Fruit fly (Drosophila melanogaster) whole organism, embryonic: ENCODE measurements around the gene Actn3.

Source experiments
- B-H2 ChIP-seq: fragments of 200-800 bp; sonication (Bioruptor generic); optimal IDR thresholded peaks from 2 replicates; lab custom pipeline; 2018; ENCODE audit warnings: missing biosample characterization, mild to moderate bottlenecking, missing genetic modification characterization
- Bteb2 ChIP-seq: fragments of 200-800 bp; sonication (Bioruptor generic); optimal IDR thresholded peaks from 2 replicates; lab custom pipeline; 2016; ENCODE audit warnings: missing biosample characterization, missing genetic modification characterization
- CG10267 ChIP-seq: fragments of 200-800 bp; sonication (Bioruptor generic); optimal IDR thresholded peaks from 2 replicates; lab custom pipeline; 2018; ENCODE audit warnings: missing biosample characterization, mild to moderate bottlenecking, missing genetic modification characterization, moderate library complexity
- CG13123 ChIP-seq: fragments of 200-800 bp; sonication (Bioruptor generic); optimal IDR thresholded peaks from 2 replicates; lab custom pipeline; 2016; ENCODE audit warnings: missing biosample characterization, missing genetic modification characterization
- CG13424 ChIP-seq: fragments of 200-800 bp; sonication (Bioruptor generic); optimal IDR thresholded peaks from 2 replicates; lab custom pipeline; 2019; ENCODE audit warnings: missing biosample characterization, mild to moderate bottlenecking, missing genetic modification characterization, moderate library complexity
- CG13775 ChIP-seq: fragments of 200-800 bp; sonication (Bioruptor generic); optimal IDR thresholded peaks from 3 replicates; lab custom pipeline; 2017; ENCODE audit warnings: missing biosample characterization, mild to moderate bottlenecking, missing genetic modification characterization
- CG13894 ChIP-seq: fragments of 200-800 bp; sonication (Bioruptor generic); optimal IDR thresholded peaks from 3 replicates; lab custom pipeline; 2018; ENCODE audit warnings: missing biosample characterization, mild to moderate bottlenecking, missing genetic modification characterization, moderate library complexity
- CG1603 ChIP-seq: fragments of 200-800 bp; sonication (Bioruptor generic); optimal IDR thresholded peaks from 2 replicates; lab custom pipeline; 2019; ENCODE audit warnings: missing biosample characterization, mild to moderate bottlenecking, missing genetic modification characterization, moderate library complexity
- CG1832 ChIP-seq: fragments of 200-800 bp; sonication (Bioruptor generic); optimal IDR thresholded peaks from 2 replicates; lab custom pipeline; 2017; ENCODE audit warnings: missing biosample characterization, mild to moderate bottlenecking, missing genetic modification characterization, inconsistent platforms
- CG2120 ChIP-seq: fragments of 200-800 bp; sonication (Bioruptor generic); optimal IDR thresholded peaks from 3 replicates; lab custom pipeline; 2016; ENCODE audit warnings: missing biosample characterization, missing genetic modification characterization
- CG31365 ChIP-seq: fragments of 200-800 bp; sonication (Bioruptor generic); optimal IDR thresholded peaks from 2 replicates; lab custom pipeline; 2018; ENCODE audit warnings: missing biosample characterization, mild to moderate bottlenecking, missing genetic modification characterization
- CG31441 ChIP-seq: fragments of 200-800 bp; sonication (Bioruptor generic); IDR thresholded peaks from 2 replicates; pipeline ENCODE4 v1.3.6; 2022; ENCODE audit warnings: missing biosample characterization, missing genetic modification characterization
- CG3163 ChIP-seq: fragments of 200-800 bp; sonication (Bioruptor generic); optimal IDR thresholded peaks from 3 replicates; lab custom pipeline; 2016; ENCODE audit warnings: missing biosample characterization, missing genetic modification characterization
- CG3281 ChIP-seq: fragments of 200-800 bp; sonication (Bioruptor generic); optimal IDR thresholded peaks from 3 replicates; lab custom pipeline; 2017; ENCODE audit warnings: missing biosample characterization, mild to moderate bottlenecking, missing genetic modification characterization
- CG34422 ChIP-seq: fragments of 200-800 bp; sonication (Bioruptor generic); IDR thresholded peaks from 3 replicates; pipeline ENCODE4 v1.3.6; 2022; ENCODE audit warnings: missing biosample characterization, missing genetic modification characterization
- CG3726 ChIP-seq: fragments of 200-800 bp; sonication (Bioruptor generic); IDR thresholded peaks from 3 replicates; pipeline ENCODE4, ENCODE4 v1.3.6; 2022; ENCODE audit warnings: missing biosample characterization, missing genetic modification characterization
- CG3847 ChIP-seq: fragments of 200-800 bp; sonication (Bioruptor generic); IDR thresholded peaks from 2 replicates; pipeline ENCODE4 v1.3.6; 2022; ENCODE audit warnings: missing biosample characterization, missing genetic modification characterization
- CG4360 ChIP-seq: fragments of 200-800 bp; sonication (Bioruptor generic); IDR thresholded peaks from 2 replicates; pipeline ENCODE4 v1.3.6; 2022; ENCODE audit warnings: missing biosample characterization, missing genetic modification characterization
- CG4424 ChIP-seq: fragments of 200-800 bp; sonication (Bioruptor generic); optimal IDR thresholded peaks from 3 replicates; lab custom pipeline; 2016; ENCODE audit warnings: missing biosample characterization, missing genetic modification characterization
- CG5245 ChIP-seq: fragments of 200-800 bp; sonication (Bioruptor generic); optimal IDR thresholded peaks from 3 replicates; lab custom pipeline; 2016; ENCODE audit warnings: missing biosample characterization, missing genetic modification characterization
- CG6689 ChIP-seq: fragments of 200-800 bp; sonication (Bioruptor generic); IDR thresholded peaks from 2 replicates; pipeline ENCODE4 v1.3.6; 2022; ENCODE audit warnings: missing biosample characterization, missing genetic modification characterization
- CG7786 ChIP-seq: fragments of 200-800 bp; sonication (Bioruptor generic); optimal IDR thresholded peaks from 2 replicates; lab custom pipeline; 2016; ENCODE audit warnings: missing biosample characterization, missing genetic modification characterization
- CG8359 ChIP-seq: fragments of 200-800 bp; sonication (Bioruptor generic); optimal IDR thresholded peaks from 2 replicates; lab custom pipeline; 2017; ENCODE audit warnings: missing biosample characterization, mild to moderate bottlenecking, missing genetic modification characterization, borderline replicate concordance
- CG9609 ChIP-seq: fragments of 200-800 bp; sonication (Bioruptor generic); optimal IDR thresholded peaks from 3 replicates; lab custom pipeline; 2016; ENCODE audit warnings: missing biosample characterization, missing genetic modification characterization
- CHES-1-like ChIP-seq: fragments of 200-800 bp; sonication (Bioruptor generic); optimal IDR thresholded peaks from 2 replicates; lab custom pipeline; 2016; ENCODE audit warnings: missing biosample characterization, missing genetic modification characterization
- CTCF ChIP-seq: fragments of 200-800 bp; sonication (Bioruptor generic); optimal IDR thresholded peaks from 2 replicates; lab custom pipeline; 2017; ENCODE audit warnings: missing biosample characterization, mild to moderate bottlenecking, missing genetic modification characterization, moderate library complexity
- D19B ChIP-seq: fragments of 200-800 bp; sonication (Bioruptor generic); optimal IDR thresholded peaks from 2 replicates; lab custom pipeline; 2017; ENCODE audit warnings: missing biosample characterization, mild to moderate bottlenecking, missing genetic modification characterization
- Dip2 ChIP-seq: fragments of 200-800 bp; sonication (Bioruptor generic); IDR thresholded peaks from 2 replicates; pipeline ENCODE4 v1.3.6; 2022; ENCODE audit warnings: missing biosample characterization, missing genetic modification characterization
- Dll ChIP-seq: fragments of 200-800 bp; sonication (Bioruptor generic); IDR thresholded peaks from 4 replicates; pipeline ENCODE4 v1.3.6; 2022; ENCODE audit warnings: missing biosample characterization, missing genetic modification characterization; ENCODE audit not compliant: partially characterized antibody
- Dref ChIP-seq: fragments of 200-800 bp; sonication (Bioruptor generic); IDR thresholded peaks from 2 replicates; pipeline ENCODE4 v1.3.6; 2022; ENCODE audit warnings: missing biosample characterization, missing genetic modification characterization
- E2f1 ChIP-seq: fragments of 200-800 bp; sonication (Bioruptor generic); IDR thresholded peaks from 2 replicates; pipeline ENCODE4 v1.3.6; 2022; ENCODE audit warnings: missing biosample characterization, missing genetic modification characterization
- Hand ChIP-seq: fragments of 200-800 bp; sonication (Bioruptor generic); optimal IDR thresholded peaks from 2 replicates; lab custom pipeline; 2017; ENCODE audit warnings: mild to moderate bottlenecking, missing biosample characterization, missing genetic modification reagents, missing genetic modification characterization
- Hr3 ChIP-seq: fragments of 200-800 bp; sonication (Bioruptor generic); optimal IDR thresholded peaks from 3 replicates; lab custom pipeline; 2016; ENCODE audit warnings: missing biosample characterization, missing genetic modification characterization
- Mes4 ChIP-seq: fragments of 200-800 bp; sonication (Bioruptor generic); optimal IDR thresholded peaks from 2 replicates; lab custom pipeline; 2016; ENCODE audit warnings: missing biosample characterization, missing genetic modification characterization
- Myb ChIP-seq: fragments of 200-800 bp; sonication (Bioruptor generic); optimal IDR thresholded peaks from 2 replicates; lab custom pipeline; 2016; ENCODE audit warnings: missing biosample characterization, missing genetic modification characterization
- Stat92E ChIP-seq, 3 experiments: fragments of >200 bp in 2 of 3; fragments of 200-800 bp in 1 of 3; sonication (Bioruptor generic) in 1 of 3; optimal IDR thresholded peaks; 2 replicates each; lab custom pipeline; 2017 to 2019; ENCODE audit warnings: missing biosample characterization in 3 of 3, missing genetic modification characterization in 3 of 3, mild to moderate bottlenecking in 1 of 3, moderate library complexity in 1 of 3
- Tbp ChIP-seq: fragments of >200 bp; optimal IDR thresholded peaks from 2 replicates; lab custom pipeline; 2018; ENCODE audit warnings: missing biosample characterization, missing genetic modification characterization
- abd-A ChIP-seq: fragments of 200-800 bp; sonication (Bioruptor generic); optimal IDR thresholded peaks from 3 replicates; lab custom pipeline; 2019; ENCODE audit warnings: missing biosample characterization, mild to moderate bottlenecking, missing genetic modification characterization, moderate library complexity
- ara ChIP-seq: fragments of 200-800 bp; sonication (Bioruptor generic); IDR thresholded peaks from 2 replicates; pipeline ENCODE4 v1.3.6; 2022; ENCODE audit warnings: missing biosample characterization, missing genetic modification characterization
- br ChIP-seq: fragments of >200 bp; optimal IDR thresholded peaks from 2 replicates; lab custom pipeline; 2017
- da ChIP-seq: fragments of 200-800 bp; sonication (Bioruptor generic); optimal IDR thresholded peaks from 2 replicates; lab custom pipeline; 2016; ENCODE audit warnings: missing biosample characterization, missing genetic modification characterization
- dan ChIP-seq: fragments of 200-800 bp; sonication (Bioruptor generic); IDR thresholded peaks from 2 replicates; pipeline ENCODE4 v1.3.6; 2022; ENCODE audit warnings: missing biosample characterization, missing genetic modification characterization
- exex ChIP-seq: fragments of 200-800 bp; sonication (Bioruptor generic); optimal IDR thresholded peaks from 4 replicates; lab custom pipeline; 2018; ENCODE audit warnings: missing biosample characterization, mild to moderate bottlenecking, missing genetic modification characterization, moderate library complexity
- fd3F ChIP-seq: fragments of 200-800 bp; sonication (Bioruptor generic); optimal IDR thresholded peaks from 2 replicates; lab custom pipeline; 2018; ENCODE audit warnings: missing biosample characterization, mild to moderate bottlenecking, missing genetic modification characterization, moderate library complexity
- fd96Cb ChIP-seq: fragments of 200-800 bp; sonication (Bioruptor generic); optimal IDR thresholded peaks from 2 replicates; lab custom pipeline; 2018; ENCODE audit warnings: missing biosample characterization, mild to moderate bottlenecking, missing genetic modification characterization, moderate library complexity
- insv ChIP-seq, 2 experiments: fragments of 200-800 bp; sonication (Bioruptor generic); optimal IDR thresholded peaks; 3 replicates each; lab custom pipeline; 2016 to 2018; ENCODE audit warnings: missing biosample characterization in 2 of 2, missing genetic modification characterization in 2 of 2
- kah ChIP-seq: fragments of 200-800 bp; sonication (Bioruptor generic); optimal IDR thresholded peaks from 2 replicates; lab custom pipeline; 2018; ENCODE audit warnings: missing biosample characterization, mild to moderate bottlenecking, missing genetic modification characterization
- peb ChIP-seq: fragments of 200-800 bp; sonication (Bioruptor generic); IDR thresholded peaks from 2 replicates; pipeline ENCODE4 v1.3.6; 2022; ENCODE audit warnings: missing biosample characterization, missing genetic modification characterization
- pzg ChIP-seq: fragments of 200-800 bp; sonication (Bioruptor generic); optimal IDR thresholded peaks from 3 replicates; lab custom pipeline; 2018; ENCODE audit warnings: missing biosample characterization, mild to moderate bottlenecking, missing genetic modification characterization, moderate library complexity
- tin ChIP-seq: fragments of 200-800 bp; sonication (Bioruptor generic); optimal IDR thresholded peaks from 3 replicates; lab custom pipeline; 2016; ENCODE audit warnings: missing biosample characterization, missing genetic modification characterization
- usp ChIP-seq: fragments of >200 bp; optimal IDR thresholded peaks from 2 replicates; lab custom pipeline; 2017; ENCODE audit warnings: missing biosample characterization, missing genetic modification characterization

Actn3 gene

DNA sequence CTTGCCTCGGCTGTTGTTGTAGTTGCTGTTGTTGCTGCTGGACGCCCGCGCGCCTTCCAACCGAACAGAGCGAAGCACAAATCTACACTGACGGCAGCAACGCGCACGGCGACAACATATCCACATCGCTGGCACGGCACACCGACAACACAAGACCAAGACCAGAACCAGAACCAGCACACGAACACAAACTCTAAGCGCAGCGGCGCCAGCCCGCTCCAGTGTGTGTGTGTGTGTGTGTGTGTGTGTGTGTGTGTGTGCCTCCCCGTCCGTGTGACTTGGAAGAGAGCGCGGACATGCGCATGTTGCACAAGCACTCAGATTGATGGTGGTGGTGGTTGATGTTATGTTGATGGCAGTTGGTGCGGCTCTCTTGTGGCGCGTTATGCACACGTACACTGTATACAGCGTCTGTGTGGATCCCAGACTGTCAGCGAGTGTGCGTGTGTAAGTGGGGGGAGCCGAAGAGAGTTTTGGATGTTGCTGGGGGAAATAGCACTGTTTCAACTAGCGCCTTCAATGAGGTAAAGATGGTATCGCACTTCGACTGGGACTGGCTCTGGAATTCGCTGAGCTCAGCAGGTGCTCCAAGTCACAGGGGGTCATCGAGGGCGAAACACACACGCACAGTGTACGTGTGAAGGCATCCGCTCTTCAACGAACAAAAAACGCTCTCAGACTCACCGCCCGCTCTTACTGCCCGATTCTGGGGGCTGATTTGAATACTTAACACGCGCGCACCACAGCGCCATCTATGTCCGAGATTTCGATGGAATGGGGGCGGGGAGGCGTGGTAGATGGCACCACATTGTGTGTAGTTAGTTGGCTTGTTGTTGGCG, 43.2 kb downstream of the Actn3 start (continued):
- TF ChIP-seq br (lab: Kevin White, UChicago): no peak
- TF ChIP-seq usp (GFP tag; lab: Kevin White, UChicago): no peak
- no peak for TF ChIP-seq CG1832 (GFP tag; lab: Kevin White, UChicago)
- TF ChIP-seq CG1603 (tag; lab: Kevin White, UChicago): no peak
- TF ChIP-seq CG13424 (tag; lab: Kevin White, UChicago): no peak
- TF ChIP-seq CG4360 (GFP tag; lab: Robert Waterston, UW): peak; percentile 93
- TF ChIP-seq CG10267: no peak
- no peak for TF ChIP-seq exex
- no peak for TF ChIP-seq fd3F (GFP tag; lab: Kevin White, UChicago)
- TF ChIP-seq CG13123 (GFP tag; lab: Kevin White, UChicago): no peak
- no peak for TF ChIP-seq CG2120 (GFP tag; lab: Kevin White, UChicago)
- no peak for TF ChIP-seq pzg (GFP tag; lab: Kevin White, UChicago)
- TF ChIP-seq B-H2 (GFP tag; lab: Kevin White, UChicago): no peak
- TF ChIP-seq E2f1: no peak
- no peak for TF ChIP-seq CG9609 (GFP tag; lab: Kevin White, UChicago)
- TF ChIP-seq abd-A (tag; lab: Kevin White, UChicago): no peak
- no peak for TF ChIP-seq Hr3 (GFP tag; lab: Kevin White, UChicago)
- TF ChIP-seq Dll (GFP tag; lab: Robert Waterston, UW): 0 out of 4 replicates have a peak, but pooled peaks have one; percentile 40
- peak; percentile 99 for TF ChIP-seq CG3163 (GFP tag; lab: Kevin White, UChicago)
- TF ChIP-seq CG31441: no peak
- TF ChIP-seq CG7786 (GFP tag; lab: Kevin White, UChicago): no peak
- no peak for TF ChIP-seq CHES-1-like (GFP tag; lab: Kevin White, UChicago)
- TF ChIP-seq Dip2: peak; percentile 88
- no peak for TF ChIP-seq ara (GFP tag; lab: Robert Waterston, UW)
- TF ChIP-seq CG34422 (GFP tag; lab: Robert Waterston, UW): no peak
- no peak for TF ChIP-seq peb (GFP tag; lab: Robert Waterston, UW)
- peak in 1 of 2 experiments; percentile 77 for TF ChIP-seq insv (GFP tag; optimal IDR thresholded peaks at IDR 0.05; lab: Kevin White, UChicago)
- no peak for TF ChIP-seq Tbp (GFP tag; lab: Kevin White, UChicago)
- no peak for TF ChIP-seq CG31365 (tag; lab: Kevin White, UChicago)
- TF ChIP-seq tin (GFP tag; lab: Kevin White, UChicago): no peak
- TF ChIP-seq CG3726 (GFP tag; lab: Robert Waterston, UW): no peak
- TF ChIP-seq CG4424 (GFP tag; lab: Kevin White, UChicago): no peak
- TF ChIP-seq D19B (GFP tag; lab: Kevin White, UChicago): no peak
- no peak for TF ChIP-seq Mes4 (GFP tag; lab: Kevin White, UChicago)
- TF ChIP-seq CTCF (GFP tag; lab: Kevin White, UChicago): peak; percentile 93
- no peak for TF ChIP-seq CG3281 (GFP tag; lab: Kevin White, UChicago)
- TF ChIP-seq kah (GFP tag; lab: Kevin White, UChicago): no peak
- TF ChIP-seq CG8359: no peak
- TF ChIP-seq Bteb2 (GFP tag; lab: Kevin White, UChicago): no peak
- no peak for TF ChIP-seq CG6689 (GFP tag; lab: Robert Waterston, UW)
- TF ChIP-seq dan (GFP tag; lab: Robert Waterston, UW): no peak
- TF ChIP-seq CG13894 (tag; lab: Kevin White, UChicago): no peak
- TF ChIP-seq Hand: no peak
- TF ChIP-seq Stat92E (GFP tag; optimal IDR thresholded peaks at IDR 0.05; lab: Kevin White, UChicago): no peak
- peak; percentile 43 for TF ChIP-seq Dref
- no peak for TF ChIP-seq CG13775 (GFP tag; lab: Kevin White, UChicago)
- no peak for TF ChIP-seq fd96Cb
- no peak for TF ChIP-seq CG5245 (GFP tag; lab: Kevin White, UChicago)
- no peak for TF ChIP-seq Myb (GFP tag; lab: Kevin White, UChicago)
- TF ChIP-seq da (GFP tag; lab: Kevin White, UChicago): no peak
- TF ChIP-seq CG3847: no peak; the same call in 1 of the 2 replicates
